Worm (Caenorhabditis elegans) whole organism, mixed stage, embryonic: ENCODE data around the gene ptr-9.

ENCODE experiments used
- drap-1 ChIP-seq: fragments of 200-800 bp; sonication (Bioruptor generic); optimal IDR thresholded peaks from 3 replicates; lab custom pipeline; 2018; ENCODE audit warnings: mild to moderate bottlenecking, missing genetic modification characterization, missing compliant biosample characterization
- elt-1 ChIP-seq: sonication (generic microtip); optimal IDR thresholded peaks from 2 replicates; lab custom pipeline; 2017; ENCODE audit warnings: missing genetic modification characterization, mild to moderate bottlenecking, missing compliant biosample characterization, antibody characterized with exemption, moderate library complexity, borderline replicate concordance; ENCODE audit not compliant: insufficient read depth
- lin-32 ChIP-seq: fragments of 200-800 bp; sonication (Bioruptor generic); optimal IDR thresholded peaks from 2 replicates; lab custom pipeline; 2018; ENCODE audit warnings: mild to moderate bottlenecking, missing genetic modification characterization, missing compliant biosample characterization
- mls-2 ChIP-seq: sonication (generic microtip); optimal IDR thresholded peaks from 2 replicates; lab custom pipeline; 2016; ENCODE audit warnings: mild to moderate bottlenecking, missing genetic modification characterization, moderate library complexity, missing compliant biosample characterization
- nhr-237 ChIP-seq: fragments of 150-350 bp; optimal IDR thresholded peaks from 2 replicates; lab custom pipeline; 2014; ENCODE audit warnings: missing biosample characterization, missing genetic modification characterization
- nhr-28 ChIP-seq: fragments of 150-350 bp; optimal IDR thresholded peaks from 2 replicates; lab custom pipeline; 2014; ENCODE audit warnings: missing biosample characterization, missing genetic modification characterization
- pha-4 ChIP-seq: fragments of 150-350 bp; optimal IDR thresholded peaks from 2 replicates; lab custom pipeline; 2018; ENCODE audit warnings: missing biosample characterization, missing genetic modification reagents, missing genetic modification characterization
- sem-2 ChIP-seq: fragments of 200-800 bp; sonication (Bioruptor generic); optimal IDR thresholded peaks from 2 replicates; lab custom pipeline; 2018; ENCODE audit warnings: mild to moderate bottlenecking, missing genetic modification characterization, missing compliant biosample characterization
- snpc-4 ChIP-seq: fragments of 150-350 bp; optimal IDR thresholded peaks from 2 replicates; lab custom pipeline; 2014; ENCODE audit warnings: missing biosample characterization, missing genetic modification characterization
- tbx-8 ChIP-seq: fragments of 200-800 bp; sonication (Bioruptor generic); optimal IDR thresholded peaks from 2 replicates; lab custom pipeline; 2018; ENCODE audit warnings: mild to moderate bottlenecking, missing genetic modification characterization, moderate library complexity, missing compliant biosample characterization

DNA sequence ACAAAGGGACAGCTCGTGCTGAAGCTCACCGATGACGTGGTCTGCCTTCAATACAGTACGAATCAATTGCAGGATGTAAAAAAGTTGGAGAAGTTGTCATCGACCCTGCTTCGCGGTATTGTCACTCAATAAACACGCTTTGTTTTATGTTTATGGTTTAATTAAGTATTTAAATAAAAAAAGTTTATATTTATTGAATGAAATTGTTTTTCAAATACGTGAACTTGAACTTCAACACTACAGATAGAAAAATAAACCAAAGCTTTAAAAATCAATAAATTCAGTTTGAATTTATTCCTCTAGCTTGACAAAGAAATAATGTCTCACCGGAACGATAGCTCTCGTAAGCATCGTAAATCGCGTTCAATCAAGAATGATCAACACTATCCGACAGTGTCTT is 15.7 kb downstream of the ptr-9 start, which contains the start of gene ZK512.8:
- TF ChIP-seq mls-2 = no peak
- no peak for TF ChIP-seq sem-2 (GFP tag; lab: Kevin White, UChicago)
- no peak for TF ChIP-seq drap-1 (GFP tag; lab: Kevin White, UChicago)
- TF ChIP-seq lin-32 (GFP tag; lab: Kevin White, UChicago) = no peak
- TF ChIP-seq pha-4 (tag; lab: Kevin White, UChicago) = no peak
- no peak for TF ChIP-seq snpc-4 (tag; lab: Kevin White, UChicago)
- TF ChIP-seq nhr-28 (tag; lab: Kevin White, UChicago) = no peak
- no peak for TF ChIP-seq tbx-8 (GFP tag; lab: Kevin White, UChicago)
- no peak for TF ChIP-seq nhr-237 (tag; lab: Kevin White, UChicago)
- TF ChIP-seq elt-1 (tag; lab: Kevin White, UChicago) = no peak
